Worm (Caenorhabditis elegans) whole organism, L2 larva: ENCODE measurements around the gene atln-1.

ENCODE experiments used
- C34F6.9 ChIP-seq: fragments of 150-350 bp; optimal IDR thresholded peaks from 2 replicates; lab custom pipeline; 2014; ENCODE audit warnings: missing biosample characterization, missing genetic modification characterization
- elt-1 ChIP-seq: fragments of 150-350 bp; optimal IDR thresholded peaks from 2 replicates; lab custom pipeline; 2014; ENCODE audit warnings: missing biosample characterization, missing genetic modification characterization
- lin-13 ChIP-seq: fragments of 150-350 bp; optimal IDR thresholded peaks from 2 replicates; lab custom pipeline; 2014; ENCODE audit warnings: missing biosample characterization, missing genetic modification reagents, missing genetic modification characterization
- lsy-2 ChIP-seq, 2 experiments: fragments of 150-350 bp in 1 of 2; sonication (generic microtip) in 1 of 2; optimal IDR thresholded peaks; 2 replicates each; lab custom pipeline; 2014 to 2017; ENCODE audit warnings: missing biosample characterization in 2 of 2, missing genetic modification characterization in 2 of 2
- nhr-12 ChIP-seq: fragments of 150-350 bp; optimal IDR thresholded peaks from 2 replicates; lab custom pipeline; 2014; ENCODE audit warnings: missing biosample characterization, missing genetic modification characterization
- nhr-129 ChIP-seq: fragments of 150-350 bp; optimal IDR thresholded peaks from 2 replicates; lab custom pipeline; 2014; ENCODE audit warnings: missing biosample characterization, missing genetic modification characterization
- sem-4 ChIP-seq: fragments of 150-350 bp; optimal IDR thresholded peaks from 2 replicates; lab custom pipeline; 2014; ENCODE audit warnings: missing biosample characterization, missing genetic modification reagents, missing genetic modification characterization
- unc-39 ChIP-seq: fragments of 150-350 bp; optimal IDR thresholded peaks from 2 replicates; lab custom pipeline; 2014; ENCODE audit warnings: missing biosample characterization, missing genetic modification characterization
- unc-55 ChIP-seq: fragments of 150-350 bp; sonication (generic microtip); optimal IDR thresholded peaks from 3 replicates; lab custom pipeline; 2014; ENCODE audit warnings: missing biosample characterization, missing genetic modification reagents, missing genetic modification characterization
- unc-62 ChIP-seq: fragments of 150-350 bp; optimal IDR thresholded peaks from 2 replicates; lab custom pipeline; 2014; ENCODE audit warnings: missing biosample characterization, missing genetic modification reagents, missing genetic modification characterization
- ztf-4 ChIP-seq: fragments of 150-350 bp; optimal IDR thresholded peaks from 2 replicates; lab custom pipeline; 2014; ENCODE audit warnings: missing biosample characterization, missing genetic modification characterization

The atln-1 gene

DNA sequence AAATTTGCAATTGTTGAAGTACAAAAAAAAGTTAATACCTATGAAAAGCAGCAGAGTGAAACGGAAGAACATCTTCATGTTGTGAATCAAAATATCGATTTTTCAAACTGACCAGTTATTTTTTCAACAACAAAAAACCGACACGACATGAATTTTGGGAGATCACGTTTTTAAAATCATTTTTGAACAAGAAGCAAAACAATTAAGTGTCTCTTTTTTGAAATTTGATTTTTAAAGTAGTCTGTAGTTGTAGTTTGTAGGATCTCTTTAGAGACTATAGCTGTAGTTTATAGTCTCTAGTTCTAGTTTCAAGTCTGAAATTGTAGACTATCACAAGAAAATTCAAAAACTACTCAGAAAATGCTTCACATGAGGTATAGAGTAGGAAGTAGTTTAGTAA lies 55.4 kb downstream of the atln-1 start, which contains the start of gene Y54G2A.15:
Gene Y54G2A.15, minus strand, starts transcription at position 101 of the 400 bp plus-strand sequence.
- no peak for TF ChIP-seq unc-39 (tag; lab: Kevin White, UChicago)
- no peak for TF ChIP-seq ztf-4
- TF ChIP-seq nhr-12 (tag; lab: Kevin White, UChicago): no peak
- TF ChIP-seq nhr-129 (tag; lab: Kevin White, UChicago): no peak
- no peak for TF ChIP-seq sem-4

DNA sequence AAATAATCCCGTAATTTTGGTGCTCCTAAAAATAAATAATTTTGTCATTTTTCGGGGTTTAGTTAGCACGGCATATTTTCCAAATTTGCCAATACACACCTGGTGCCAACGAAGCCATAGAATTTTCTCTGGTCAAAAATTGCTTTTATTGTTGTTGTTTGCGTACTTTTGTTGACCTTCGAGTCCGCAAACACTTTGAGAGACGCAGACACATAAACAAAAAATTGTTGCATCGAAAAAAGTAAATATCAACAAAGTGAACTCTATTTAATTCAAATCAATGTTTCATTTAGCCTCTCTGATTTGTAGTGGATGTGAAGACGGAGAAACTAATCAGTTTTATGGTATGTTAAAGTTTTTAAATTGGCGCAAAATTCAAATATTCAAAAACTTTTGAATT lies 57.8 kb downstream of the atln-1 start, which contains the start of gene Y54G2A.40:
Gene Y54G2A.40, plus strand, starts transcription at position 213 of the 400 bp plus-strand sequence.
- TF ChIP-seq lin-13 (GFP tag; lab: Kevin White, UChicago) (peak; percentile 10), lsy-2 (tag; optimal IDR thresholded peaks at IDR 0.05; lab: Kevin White, UChicago) (peak in 1 of 2 experiments; percentile 72), C34F6.9 (peak; percentile 46), unc-55 (peak; percentile 56), elt-1 (tag; lab: Kevin White, UChicago) (no peak), unc-62 (GFP tag; lab: Kevin White, UChicago) (no peak)
